Fruit fly (Drosophila melanogaster): ENCODE results near the gene CG8665.

DNA sequence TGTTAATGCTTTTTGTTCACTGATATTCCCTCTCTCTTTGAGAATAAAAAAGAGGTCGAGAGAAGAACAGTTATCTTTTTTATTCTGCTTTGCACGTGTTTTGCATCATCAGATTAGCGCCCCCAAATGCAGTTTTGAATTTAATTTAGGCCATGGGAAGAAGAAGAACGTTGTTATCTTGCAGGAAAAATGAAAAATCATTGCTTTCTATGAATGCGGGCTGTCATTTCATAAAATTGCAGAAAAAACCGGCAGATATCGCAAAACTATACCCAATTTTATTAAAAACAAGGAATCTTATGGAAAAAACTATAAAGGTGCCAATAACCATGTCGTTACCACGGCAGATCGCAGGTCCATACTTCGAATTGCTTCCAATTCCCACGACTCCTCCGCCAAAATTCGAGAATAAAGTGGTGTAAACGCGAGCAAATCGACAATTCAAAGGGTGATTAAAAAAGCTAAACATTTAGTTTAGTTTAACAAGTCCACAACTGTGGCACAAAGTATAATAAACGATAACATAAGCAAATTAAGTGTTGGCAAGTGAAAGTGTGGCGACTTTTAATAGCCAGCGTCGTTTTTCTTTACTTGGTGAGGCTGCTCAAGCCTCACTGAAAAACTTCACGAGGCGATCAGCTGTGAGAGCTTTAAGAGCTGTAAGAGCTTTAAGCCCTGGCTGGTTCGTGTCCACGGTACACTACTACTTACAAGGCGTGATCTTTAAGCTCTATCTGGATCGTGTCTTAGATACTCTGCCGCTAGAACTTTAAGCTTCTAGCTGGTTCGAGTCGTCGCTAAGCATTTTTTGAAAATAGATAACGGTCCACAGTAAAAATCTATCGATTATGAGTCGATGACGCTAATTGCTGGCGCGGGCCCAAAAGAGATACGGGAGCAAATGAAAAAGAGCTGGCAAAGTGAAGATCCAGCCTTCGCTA lies 26.0 kb downstream of the CG8665 start:
- TF ChIP-seq CTCF (optimal IDR thresholded peaks at IDR 0.05) = peak in 1 of 2 experiments; percentile 39
- no peak for TF ChIP-seq CG8478 (optimal IDR thresholded peaks at IDR 0.05)
